Worm (Caenorhabditis elegans): ENCODE results near the gene nspg-10.

DNA sequence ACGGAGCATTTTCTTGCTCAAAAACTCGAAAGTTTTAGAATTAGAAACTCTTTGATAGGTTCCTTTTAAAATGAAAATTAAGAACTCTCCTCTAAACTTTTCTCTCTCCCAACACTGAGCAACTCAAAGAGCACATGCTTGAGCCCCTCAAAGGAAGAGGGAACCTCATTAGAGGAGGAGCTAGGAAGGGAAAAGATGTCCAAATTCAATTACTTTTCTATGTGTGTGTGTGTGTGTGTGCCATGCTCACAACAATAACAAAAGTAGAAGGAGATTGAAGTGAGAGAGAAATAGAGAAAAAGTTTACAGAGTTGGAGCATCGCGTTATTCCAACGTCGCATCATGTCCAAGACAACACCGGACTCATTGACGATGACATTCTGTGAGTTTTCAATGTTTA is 19.6 kb upstream of the nspg-10 start:
- no peak for TF ChIP-seq nhr-76 (tag; optimal IDR thresholded peaks at IDR 0.05)
- no peak for TF ChIP-seq ama-1 (optimal IDR thresholded peaks at IDR 0.05)
- TF ChIP-seq ceh-28 (tag; optimal IDR thresholded peaks at IDR 0.05), result no peak
- TF ChIP-seq pha-4 (tag; optimal IDR thresholded peaks at IDR 0.05), result no peak
- TF ChIP-seq zag-1 (tag; optimal IDR thresholded peaks at IDR 0.05), result no peak
- TF ChIP-seq unc-39 (tag; optimal IDR thresholded peaks at IDR 0.05), result no peak
- no peak for TF ChIP-seq nhr-12 (tag; optimal IDR thresholded peaks at IDR 0.05)
- no peak for TF ChIP-seq ZK546.5 (tag; optimal IDR thresholded peaks at IDR 0.05)
- no peak for TF ChIP-seq eor-1 (tag; optimal IDR thresholded peaks at IDR 0.05)
- TF ChIP-seq snpc-4 (tag; optimal IDR thresholded peaks at IDR 0.05), result no peak
- TF ChIP-seq jun-1 (tag; optimal IDR thresholded peaks at IDR 0.05), result no peak
- no peak for TF ChIP-seq daf-12 (tag; optimal IDR thresholded peaks at IDR 0.05)
